Worm (Caenorhabditis elegans): Measurements from ENCODE around the gene utp-20.

ce11 chrII:6563238-6563637 is 27.1 kb downstream of the utp-20 start:
- TF ChIP-seq aly-2 (tag; optimal IDR thresholded peaks at IDR 0.05) (no peak), R02D3.7 (tag; optimal IDR thresholded peaks at IDR 0.05) (no peak), cey-2 (tag; optimal IDR thresholded peaks at IDR 0.05; ENCODE audit: borderline replicate concordance, insufficient read depth) (no peak), nhr-11 (tag; optimal IDR thresholded peaks at IDR 0.05) (no peak), dmd-6 (GFP tag; IDR thresholded peaks at IDR 0.05) (no peak), hmg-1.1 (GFP tag; IDR thresholded peaks at IDR 0.05) (peak; percentile 78), ces-1 (GFP tag; optimal IDR thresholded peaks at IDR 0.05) (no peak), madf-5 (GFP tag; IDR thresholded peaks at IDR 0.05) (no peak), egl-27 (tag; optimal IDR thresholded peaks at IDR 0.05) (no peak), snpc-4 (tag; optimal IDR thresholded peaks at IDR 0.05) (no peak), pha-4 (GFP tag; IDR thresholded peaks at IDR 0.05) (no peak), pha-4 (tag; optimal IDR thresholded peaks at IDR 0.05) (no peak), unc-39 (tag; optimal IDR thresholded peaks at IDR 0.05) (no peak), ceh-44 (GFP tag; IDR thresholded peaks at IDR 0.05) (no peak), egl-43 (GFP tag; IDR thresholded peaks at IDR 0.05) (no peak)
